Worm (Caenorhabditis elegans) whole organism, L1 larva: Measurements from ENCODE around the gene scl-5.

Experiments
- nhr-237 ChIP-seq: fragments of 150-350 bp; optimal IDR thresholded peaks from 2 replicates; lab custom pipeline; 2014; ENCODE audit warnings: missing biosample characterization, missing genetic modification characterization
- nhr-71 ChIP-seq: sonication (generic microtip); optimal IDR thresholded peaks from 2 replicates; lab custom pipeline; 2016; ENCODE audit warnings: mild to moderate bottlenecking, missing genetic modification characterization, moderate library complexity, missing compliant biosample characterization
- pag-3 ChIP-seq: sonication (generic microtip); optimal IDR thresholded peaks from 2 replicates; lab custom pipeline; 2017; ENCODE audit warnings: missing genetic modification characterization, mild to moderate bottlenecking, missing compliant biosample characterization, antibody characterized with exemption, borderline replicate concordance; ENCODE audit not compliant: insufficient read depth
- rnt-1 ChIP-seq: sonication (generic microtip); optimal IDR thresholded peaks from 2 replicates; lab custom pipeline; 2016; ENCODE audit warnings: mild to moderate bottlenecking, missing genetic modification characterization, moderate library complexity, missing compliant biosample characterization
- zag-1 ChIP-seq: fragments of 150-350 bp; optimal IDR thresholded peaks from 2 replicates; lab custom pipeline; 2014; ENCODE audit warnings: missing biosample characterization, missing genetic modification characterization

DNA sequence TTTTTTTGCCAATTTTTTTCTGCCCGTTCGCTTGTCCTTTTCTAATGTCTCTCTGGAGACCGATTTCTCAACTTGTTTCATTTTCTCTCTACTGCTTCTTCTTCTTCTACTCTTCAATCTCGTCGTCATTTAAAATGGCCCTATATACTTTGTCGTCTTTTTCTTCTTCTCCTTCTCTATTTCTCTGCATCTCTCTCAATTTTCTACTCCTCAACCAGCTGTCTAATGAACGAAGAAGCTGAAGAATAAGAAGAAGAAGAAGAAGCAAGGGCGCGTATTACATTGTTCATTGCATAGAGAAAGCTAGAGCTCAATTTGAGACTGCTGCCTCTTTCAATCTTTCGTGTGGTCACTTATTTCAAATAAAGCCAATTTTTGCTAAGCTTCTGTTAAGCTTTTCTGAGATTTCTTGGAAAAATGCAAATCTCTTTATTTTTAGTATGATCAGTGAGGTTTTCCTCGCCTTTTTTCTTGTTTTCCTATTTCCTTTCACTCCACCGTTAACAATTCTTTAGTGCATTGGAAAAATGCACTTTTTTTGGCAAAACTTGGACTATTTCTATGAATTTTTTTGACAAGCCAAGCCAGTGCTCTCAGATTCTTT lies 47.9 kb upstream of the scl-5 start:
- TF ChIP-seq zag-1 (tag; lab: Kevin White, UChicago) (no peak), rnt-1 (tag; lab: Kevin White, UChicago) (peak; percentile 30), pag-3 (tag; lab: Kevin White, UChicago) (no peak), nhr-237 (tag; lab: Kevin White, UChicago) (no peak), nhr-71 (tag; lab: Kevin White, UChicago) (peak; percentile 37)
